Fruit fly (Drosophila melanogaster) whole organism, embryonic: ENCODE measurements around the gene enc.

Source experiments
- Ada2b ChIP-seq: fragments of 200-800 bp; sonication (Bioruptor generic); IDR thresholded peaks from 2 replicates; pipeline ENCODE4 v1.3.6; 2022; ENCODE audit warnings: missing biosample characterization, missing genetic modification characterization
- Blimp-1 ChIP-seq: fragments of 200-800 bp; sonication (Bioruptor generic); optimal IDR thresholded peaks from 3 replicates; lab custom pipeline; 2018; ENCODE audit warnings: missing biosample characterization, missing genetic modification characterization, mild to moderate bottlenecking, moderate library complexity, missing genetic modification reagents
- CG10274 ChIP-seq: fragments of 200-800 bp; sonication (Bioruptor generic); optimal IDR thresholded peaks from 3 replicates; lab custom pipeline; 2017; ENCODE audit warnings: missing biosample characterization, mild to moderate bottlenecking, missing genetic modification characterization
- CG11456 ChIP-seq: fragments of 200-800 bp; sonication (Bioruptor generic); IDR thresholded peaks from 3 replicates; pipeline ENCODE4 v1.3.6; 2022; ENCODE audit warnings: missing biosample characterization, missing genetic modification characterization
- CG12219 ChIP-seq: fragments of 200-800 bp; sonication (Bioruptor generic); optimal IDR thresholded peaks from 3 replicates; lab custom pipeline; 2018; ENCODE audit warnings: missing biosample characterization, mild to moderate bottlenecking, missing genetic modification characterization
- CG12659 ChIP-seq: fragments of 200-800 bp; sonication (Bioruptor generic); optimal IDR thresholded peaks from 3 replicates; lab custom pipeline; 2017; ENCODE audit warnings: mild to moderate bottlenecking, missing biosample characterization, missing genetic modification reagents, missing genetic modification characterization
- CG15269 ChIP-seq: fragments of 200-800 bp; sonication (Bioruptor generic); optimal IDR thresholded peaks from 2 replicates; lab custom pipeline; 2018; ENCODE audit warnings: missing biosample characterization, mild to moderate bottlenecking, missing genetic modification characterization, moderate library complexity
- CG16779 ChIP-seq: fragments of 200-800 bp; sonication (Bioruptor generic); IDR thresholded peaks from 2 replicates; pipeline ENCODE4 v1.3.6; 2022; ENCODE audit warnings: missing biosample characterization, missing genetic modification characterization
- CG18011 ChIP-seq: fragments of 200-800 bp; sonication (Bioruptor generic); optimal IDR thresholded peaks from 2 replicates; lab custom pipeline; 2017; ENCODE audit warnings: missing biosample characterization, missing genetic modification characterization, mild to moderate bottlenecking, moderate library complexity, missing genotype
- CG18476 ChIP-seq: fragments of 200-800 bp; sonication (Bioruptor generic); optimal IDR thresholded peaks from 2 replicates; lab custom pipeline; 2016; ENCODE audit warnings: missing biosample characterization, mild to moderate bottlenecking, missing genetic modification characterization
- CG18619 ChIP-seq: fragments of 200-800 bp; sonication (Bioruptor generic); optimal IDR thresholded peaks from 3 replicates; lab custom pipeline; 2017; ENCODE audit warnings: missing biosample characterization, mild to moderate bottlenecking, missing genetic modification characterization
- CG31224 ChIP-seq: fragments of 200-800 bp; sonication (Bioruptor generic); IDR thresholded peaks from 2 replicates; pipeline ENCODE4 v1.3.6; 2022; ENCODE audit warnings: missing biosample characterization, missing genetic modification characterization
- CG31388 ChIP-seq: fragments of 200-800 bp; sonication (Bioruptor generic); optimal IDR thresholded peaks from 2 replicates; lab custom pipeline; 2016; ENCODE audit warnings: missing biosample characterization, missing genetic modification characterization
- CG4617 ChIP-seq: fragments of 200-800 bp; sonication (Bioruptor generic); optimal IDR thresholded peaks from 3 replicates; lab custom pipeline; 2016; ENCODE audit warnings: missing biosample characterization, missing genetic modification characterization, borderline replicate concordance
- CG4820 ChIP-seq: fragments of 200-800 bp; sonication (Bioruptor generic); optimal IDR thresholded peaks from 3 replicates; lab custom pipeline; 2016; ENCODE audit warnings: missing biosample characterization, missing genetic modification characterization
- CG5245 ChIP-seq: fragments of 200-800 bp; sonication (Bioruptor generic); optimal IDR thresholded peaks from 3 replicates; lab custom pipeline; 2016; ENCODE audit warnings: missing biosample characterization, missing genetic modification characterization
- CG7556 ChIP-seq: fragments of 200-800 bp; sonication (Bioruptor generic); optimal IDR thresholded peaks from 2 replicates; lab custom pipeline; 2017; ENCODE audit warnings: missing biosample characterization, mild to moderate bottlenecking, missing genetic modification characterization
- CG8281 ChIP-seq: fragments of 200-800 bp; sonication (Bioruptor generic); optimal IDR thresholded peaks from 2 replicates; lab custom pipeline; 2018; ENCODE audit warnings: missing biosample characterization, mild to moderate bottlenecking, missing genetic modification characterization, moderate library complexity
- CrebB ChIP-seq: fragments of 200-800 bp; sonication (Bioruptor generic); optimal IDR thresholded peaks from 3 replicates; lab custom pipeline; 2018; ENCODE audit warnings: missing biosample characterization, mild to moderate bottlenecking, missing genetic modification characterization
- D19A ChIP-seq: fragments of 200-800 bp; optimal IDR thresholded peaks from 3 replicates; lab custom pipeline; 2019; ENCODE audit warnings: missing biosample characterization, mild to moderate bottlenecking, missing genetic modification characterization, moderate library complexity
- Kr ChIP-seq: fragments of 200-800 bp; sonication (Bioruptor generic); optimal IDR thresholded peaks from 2 replicates; lab custom pipeline; 2017; ENCODE audit warnings: missing biosample characterization, mild to moderate bottlenecking, missing genetic modification characterization
- Mes4 ChIP-seq: fragments of 200-800 bp; sonication (Bioruptor generic); optimal IDR thresholded peaks from 2 replicates; lab custom pipeline; 2016; ENCODE audit warnings: missing biosample characterization, missing genetic modification characterization
- Oli ChIP-seq: fragments of 200-800 bp; sonication (Bioruptor generic); optimal IDR thresholded peaks from 2 replicates; lab custom pipeline; 2018; ENCODE audit warnings: missing biosample characterization, mild to moderate bottlenecking, missing genetic modification characterization, moderate library complexity
- PHDP ChIP-seq: fragments of 200-800 bp; sonication (Bioruptor generic); optimal IDR thresholded peaks from 3 replicates; lab custom pipeline; 2018; ENCODE audit warnings: missing biosample characterization, mild to moderate bottlenecking, missing genetic modification characterization, moderate library complexity
- Six4 ChIP-seq: fragments of 200-800 bp; sonication (Bioruptor generic); optimal IDR thresholded peaks from 2 replicates; lab custom pipeline; 2016; ENCODE audit warnings: missing biosample characterization, missing genetic modification characterization
- Xbp1 ChIP-seq: fragments of 200-800 bp; sonication (Bioruptor generic); optimal IDR thresholded peaks from 3 replicates; lab custom pipeline; 2016; ENCODE audit warnings: missing biosample characterization, mild to moderate bottlenecking, missing genetic modification characterization
- Xrp1 ChIP-seq: fragments of 200-800 bp; sonication (Bioruptor generic); IDR thresholded peaks from 2 replicates; pipeline ENCODE4 v1.3.6; 2022; ENCODE audit warnings: missing biosample characterization, missing genetic modification characterization
- az2 ChIP-seq: fragments of 200-800 bp; sonication (Bioruptor generic); optimal IDR thresholded peaks from 3 replicates; lab custom pipeline; 2016; ENCODE audit warnings: missing biosample characterization, missing genetic modification characterization
- cwo ChIP-seq: fragments of 200-800 bp; sonication (Bioruptor generic); optimal IDR thresholded peaks from 3 replicates; lab custom pipeline; 2017; ENCODE audit warnings: missing biosample characterization, missing genetic modification characterization, mild to moderate bottlenecking, moderate library complexity, missing genetic modification reagents
- ftz-f1 ChIP-seq: fragments of 200-800 bp; sonication (Bioruptor generic); optimal IDR thresholded peaks from 2 replicates; lab custom pipeline; 2016; ENCODE audit warnings: missing biosample characterization, missing genetic modification characterization
- gce ChIP-seq: fragments of 200-800 bp; sonication (Bioruptor generic); IDR thresholded peaks from 3 replicates; pipeline ENCODE4 v1.3.6; 2022; ENCODE audit warnings: missing biosample characterization, missing genetic modification characterization
- lmd ChIP-seq: fragments of 200-800 bp; sonication (Bioruptor generic); IDR thresholded peaks from 2 replicates; pipeline ENCODE4 v1.3.6; 2022; ENCODE audit warnings: missing biosample characterization, missing genetic modification characterization
- luna ChIP-seq: fragments of 200-800 bp; sonication (Bioruptor generic); optimal IDR thresholded peaks from 2 replicates; lab custom pipeline; 2016; ENCODE audit warnings: missing biosample characterization, missing genetic modification characterization
- nmo ChIP-seq: fragments of 200-800 bp; sonication (Bioruptor generic); optimal IDR thresholded peaks from 2 replicates; lab custom pipeline; 2018; ENCODE audit warnings: missing biosample characterization, mild to moderate bottlenecking, missing genetic modification characterization, moderate library complexity
- phol ChIP-seq: fragments of 200-800 bp; sonication (Bioruptor generic); optimal IDR thresholded peaks from 3 replicates; lab custom pipeline; 2018; ENCODE audit warnings: missing biosample characterization, mild to moderate bottlenecking, missing genetic modification characterization, moderate library complexity
- repo ChIP-seq: fragments of 200-800 bp; sonication (Bioruptor generic); optimal IDR thresholded peaks from 2 replicates; lab custom pipeline; 2016; ENCODE audit warnings: missing biosample characterization, missing genetic modification characterization
- ro ChIP-seq: fragments of 200-800 bp; sonication (Bioruptor generic); IDR thresholded peaks from 2 replicates; pipeline ENCODE4 v1.3.6; 2022; ENCODE audit warnings: missing biosample characterization, missing genetic modification characterization
- row ChIP-seq: fragments of 200-800 bp; sonication (Bioruptor generic); IDR thresholded peaks from 3 replicates; pipeline ENCODE4 v1.3.6; 2022; ENCODE audit warnings: missing biosample characterization, missing genetic modification characterization
- shn ChIP-seq: fragments of 200-800 bp; sonication (Bioruptor generic); optimal IDR thresholded peaks from 3 replicates; lab custom pipeline; 2016; ENCODE audit warnings: missing biosample characterization, missing genetic modification characterization
- slp2 ChIP-seq: fragments of 200-800 bp; sonication (Bioruptor generic); optimal IDR thresholded peaks from 2 replicates; lab custom pipeline; 2016; ENCODE audit warnings: missing biosample characterization, missing genetic modification characterization
- trh ChIP-seq: fragments of 200-800 bp; sonication (Bioruptor generic); optimal IDR thresholded peaks from 2 replicates; lab custom pipeline; 2016; ENCODE audit warnings: missing biosample characterization, missing genetic modification characterization
- twi ChIP-seq: fragments of 200-800 bp; optimal IDR thresholded peaks from 2 replicates; lab custom pipeline; 2019; ENCODE audit warnings: missing biosample characterization, mild to moderate bottlenecking, missing genetic modification characterization, moderate library complexity
- unpg ChIP-seq: fragments of 200-800 bp; sonication (Bioruptor generic); optimal IDR thresholded peaks from 3 replicates; lab custom pipeline; 2018; ENCODE audit warnings: missing biosample characterization, mild to moderate bottlenecking, missing genetic modification characterization, moderate library complexity
- vnd ChIP-seq: fragments of 200-800 bp; sonication (Bioruptor generic); IDR thresholded peaks from 3 replicates; pipeline ENCODE4 v1.3.6; 2022; ENCODE audit warnings: missing biosample characterization, missing genetic modification characterization; ENCODE audit not compliant: partially characterized antibody

Gene enc

dm6 chr3L:3852842-3853241, 34.4 kb downstream of the enc start (continued):
- TF ChIP-seq cwo (GFP tag; lab: Kevin White, UChicago) (no peak), CG18619 (GFP tag; lab: Kevin White, UChicago) (peak; percentile 21), nmo (GFP tag; lab: Kevin White, UChicago) (peak; percentile 74), CG8281 (tag; lab: Kevin White, UChicago) (no peak), row (peak; percentile 60), unpg (GFP tag; lab: Kevin White, UChicago) (peak; percentile 67), CG7556 (GFP tag; lab: Kevin White, UChicago) (peak; percentile 22), lmd (peak; percentile 66), az2 (peak; percentile 80), CG16779 (no peak), Mes4 (GFP tag; lab: Kevin White, UChicago) (peak; percentile 55), CG11456 (GFP tag; lab: Robert Waterston, UW) (no peak), CG4617 (no peak), D19A (tag; lab: Kevin White, UChicago) (no peak), Oli (tag; lab: Kevin White, UChicago) (peak; percentile 75), ftz-f1 (GFP tag; lab: Kevin White, UChicago) (no peak), repo (GFP tag; lab: Kevin White, UChicago) (no peak), phol (peak; percentile 41), Six4 (GFP tag; lab: Kevin White, UChicago) (no peak), luna (no peak), Xbp1 (GFP tag; lab: Kevin White, UChicago) (peak; percentile 64), CG12659 (GFP tag; lab: Kevin White, UChicago) (peak; percentile 30), ro (GFP tag; lab: Robert Waterston, UW) (peak; percentile 30; the same call in 1 of the 2 replicates), slp2 (GFP tag; lab: Kevin White, UChicago) (peak; percentile 38), trh (peak; percentile 7), twi (tag; lab: Kevin White, UChicago) (peak; percentile 36), CG5245 (GFP tag; lab: Kevin White, UChicago) (no peak), gce (GFP tag; lab: Robert Waterston, UW) (peak; percentile 45; the same call in 1 of the 3 replicates), PHDP (peak; percentile 37), CG31388 (GFP tag; lab: Kevin White, UChicago) (no peak), CG15269 (tag; lab: Kevin White, UChicago) (peak; percentile 43), CrebB (tag; lab: Kevin White, UChicago) (no peak), CG10274 (GFP tag; lab: Kevin White, UChicago) (no peak), Ada2b (GFP tag; lab: Robert Waterston, UW) (0 out of 2 replicates have a peak, but pooled peaks have one; percentile 23), CG31224 (no peak), CG12219 (GFP tag; lab: Kevin White, UChicago) (peak; percentile 71), shn (no peak), CG4820 (GFP tag; lab: Kevin White, UChicago) (peak; percentile 25), Kr (GFP tag; lab: Kevin White, UChicago) (no peak), CG18011 (GFP tag; lab: Kevin White, UChicago) (no peak), CG18476 (GFP tag; lab: Kevin White, UChicago) (no peak), Blimp-1 (GFP tag; lab: Kevin White, UChicago) (peak; percentile 56), Xrp1 (GFP tag; lab: Robert Waterston, UW) (peak; percentile 71), vnd (GFP tag; lab: Robert Waterston, UW) (no peak)
